Fruit fly (Drosophila melanogaster) whole organism, embryonic: ENCODE results near the gene puf.

Experiments
- Blimp-1 ChIP-seq: fragments of 200-800 bp; sonication (Bioruptor generic); optimal IDR thresholded peaks from 3 replicates; lab custom pipeline; 2018; ENCODE audit warnings: missing biosample characterization, missing genetic modification characterization, mild to moderate bottlenecking, moderate library complexity, missing genetic modification reagents
- CG11093 ChIP-seq: fragments of 200-800 bp; sonication (Bioruptor generic); IDR thresholded peaks from 3 replicates; pipeline ENCODE4 v1.3.6; 2022; ENCODE audit warnings: missing biosample characterization, missing genetic modification characterization
- CG11456 ChIP-seq: fragments of 200-800 bp; sonication (Bioruptor generic); IDR thresholded peaks from 3 replicates; pipeline ENCODE4 v1.3.6; 2022; ENCODE audit warnings: missing biosample characterization, missing genetic modification characterization
- CG13123 ChIP-seq: fragments of 200-800 bp; sonication (Bioruptor generic); optimal IDR thresholded peaks from 2 replicates; lab custom pipeline; 2016; ENCODE audit warnings: missing biosample characterization, missing genetic modification characterization
- CG13296 ChIP-seq: fragments of 200-800 bp; sonication (Bioruptor generic); optimal IDR thresholded peaks from 3 replicates; lab custom pipeline; 2018; ENCODE audit warnings: missing biosample characterization, mild to moderate bottlenecking, missing genetic modification characterization
- CG13424 ChIP-seq: fragments of 200-800 bp; sonication (Bioruptor generic); optimal IDR thresholded peaks from 2 replicates; lab custom pipeline; 2019; ENCODE audit warnings: missing biosample characterization, mild to moderate bottlenecking, missing genetic modification characterization, moderate library complexity
- CG15696 ChIP-seq: fragments of 200-800 bp; sonication (Bioruptor generic); optimal IDR thresholded peaks from 2 replicates; lab custom pipeline; 2019; ENCODE audit warnings: missing biosample characterization, mild to moderate bottlenecking, missing genetic modification characterization, moderate library complexity
- CG1792 ChIP-seq: fragments of 200-800 bp; sonication (Bioruptor generic); optimal IDR thresholded peaks from 2 replicates; lab custom pipeline; 2016; ENCODE audit warnings: missing biosample characterization, missing genetic modification characterization
- CG18764 ChIP-seq: fragments of 200-800 bp; sonication (Bioruptor generic); optimal IDR thresholded peaks from 3 replicates; lab custom pipeline; 2016; ENCODE audit warnings: missing biosample characterization, missing genetic modification characterization
- CG31388 ChIP-seq: fragments of 200-800 bp; sonication (Bioruptor generic); optimal IDR thresholded peaks from 2 replicates; lab custom pipeline; 2016; ENCODE audit warnings: missing biosample characterization, missing genetic modification characterization
- CG31441 ChIP-seq: fragments of 200-800 bp; sonication (Bioruptor generic); IDR thresholded peaks from 2 replicates; pipeline ENCODE4 v1.3.6; 2022; ENCODE audit warnings: missing biosample characterization, missing genetic modification characterization
- CG4424 ChIP-seq: fragments of 200-800 bp; sonication (Bioruptor generic); optimal IDR thresholded peaks from 3 replicates; lab custom pipeline; 2016; ENCODE audit warnings: missing biosample characterization, missing genetic modification characterization
- CG4820 ChIP-seq: fragments of 200-800 bp; sonication (Bioruptor generic); optimal IDR thresholded peaks from 3 replicates; lab custom pipeline; 2016; ENCODE audit warnings: missing biosample characterization, missing genetic modification characterization
- CG4854 ChIP-seq: fragments of 200-800 bp; sonication (Bioruptor generic); optimal IDR thresholded peaks from 2 replicates; lab custom pipeline; 2016; ENCODE audit warnings: missing biosample characterization, missing genetic modification characterization, inconsistent platforms
- CG7987 ChIP-seq: fragments of 200-800 bp; sonication (Bioruptor generic); optimal IDR thresholded peaks from 2 replicates; lab custom pipeline; 2018; ENCODE audit warnings: missing biosample characterization, mild to moderate bottlenecking, missing genetic modification characterization, moderate library complexity
- CG8765 ChIP-seq: fragments of 200-800 bp; sonication (Bioruptor generic); IDR thresholded peaks from 2 replicates; pipeline ENCODE4 v1.3.6; 2022; ENCODE audit warnings: missing biosample characterization, missing genetic modification characterization
- CG9817 ChIP-seq: fragments of 200-800 bp; sonication (Bioruptor generic); optimal IDR thresholded peaks from 2 replicates; lab custom pipeline; 2018; ENCODE audit warnings: missing biosample characterization, mild to moderate bottlenecking, missing genetic modification characterization, moderate library complexity
- CHES-1-like ChIP-seq: fragments of 200-800 bp; sonication (Bioruptor generic); optimal IDR thresholded peaks from 2 replicates; lab custom pipeline; 2016; ENCODE audit warnings: missing biosample characterization, missing genetic modification characterization
- CoRest ChIP-seq: fragments of 200-800 bp; sonication (Bioruptor generic); optimal IDR thresholded peaks from 3 replicates; lab custom pipeline; 2018; ENCODE audit warnings: missing biosample characterization, mild to moderate bottlenecking, missing genetic modification characterization, moderate library complexity
- Dbx ChIP-seq: fragments of 200-800 bp; sonication (Bioruptor generic); IDR thresholded peaks from 3 replicates; pipeline ENCODE4 v1.3.6; 2022; ENCODE audit warnings: missing biosample characterization, missing genetic modification characterization
- Dip2 ChIP-seq: fragments of 200-800 bp; sonication (Bioruptor generic); IDR thresholded peaks from 2 replicates; pipeline ENCODE4 v1.3.6; 2022; ENCODE audit warnings: missing biosample characterization, missing genetic modification characterization
- Dip3 ChIP-seq: fragments of 200-800 bp; sonication (Bioruptor generic); optimal IDR thresholded peaks from 3 replicates; lab custom pipeline; 2016; ENCODE audit warnings: missing biosample characterization, missing genetic modification characterization
- Gsc ChIP-seq: fragments of 200-800 bp; sonication (Bioruptor generic); IDR thresholded peaks from 2 replicates; pipeline ENCODE4 v1.3.6; 2022; ENCODE audit warnings: missing biosample characterization, missing genetic modification characterization
- Hand ChIP-seq: fragments of 200-800 bp; sonication (Bioruptor generic); optimal IDR thresholded peaks from 2 replicates; lab custom pipeline; 2017; ENCODE audit warnings: mild to moderate bottlenecking, missing biosample characterization, missing genetic modification reagents, missing genetic modification characterization
- HmgZ ChIP-seq: fragments of 200-800 bp; sonication (Bioruptor generic); optimal IDR thresholded peaks from 2 replicates; lab custom pipeline; 2018; ENCODE audit warnings: missing biosample characterization, mild to moderate bottlenecking, missing genetic modification characterization
- MBD-R2 ChIP-seq: fragments of 200-800 bp; sonication (Bioruptor generic); IDR thresholded peaks from 2 replicates; pipeline ENCODE4 v1.3.6; 2022; ENCODE audit warnings: missing biosample characterization, missing genetic modification characterization
- Meics ChIP-seq: fragments of 200-800 bp; sonication (Bioruptor generic); optimal IDR thresholded peaks from 2 replicates; lab custom pipeline; 2017; ENCODE audit warnings: missing biosample characterization, mild to moderate bottlenecking, missing genetic modification characterization
- Mes4 ChIP-seq: fragments of 200-800 bp; sonication (Bioruptor generic); optimal IDR thresholded peaks from 2 replicates; lab custom pipeline; 2016; ENCODE audit warnings: missing biosample characterization, missing genetic modification characterization
- NFAT ChIP-seq: fragments of 200-800 bp; sonication (Bioruptor generic); IDR thresholded peaks from 2 replicates; pipeline ENCODE4 v1.3.6; 2022; ENCODE audit warnings: missing biosample characterization, missing genetic modification characterization
- NfI ChIP-seq: fragments of 200-800 bp; sonication (Bioruptor generic); optimal IDR thresholded peaks from 3 replicates; lab custom pipeline; 2018; ENCODE audit warnings: missing biosample characterization, mild to moderate bottlenecking, missing genetic modification characterization, moderate library complexity
- Ptx1 ChIP-seq: fragments of 200-800 bp; sonication (Bioruptor generic); IDR thresholded peaks from 2 replicates; pipeline ENCODE4 v1.3.6; 2022; ENCODE audit warnings: missing biosample characterization, missing genetic modification characterization
- chn ChIP-seq: fragments of 200-800 bp; sonication (Bioruptor generic); optimal IDR thresholded peaks from 2 replicates; lab custom pipeline; 2016; ENCODE audit warnings: missing biosample characterization, missing genetic modification characterization
- dan ChIP-seq: fragments of 200-800 bp; sonication (Bioruptor generic); IDR thresholded peaks from 2 replicates; pipeline ENCODE4 v1.3.6; 2022; ENCODE audit warnings: missing biosample characterization, missing genetic modification characterization
- emc ChIP-seq: fragments of 200-800 bp; sonication (Bioruptor generic); optimal IDR thresholded peaks from 2 replicates; lab custom pipeline; 2016; ENCODE audit warnings: missing biosample characterization, missing genetic modification characterization
- gsb-n ChIP-seq: fragments of 200-800 bp; sonication (Bioruptor generic); optimal IDR thresholded peaks from 3 replicates; lab custom pipeline; 2018; ENCODE audit warnings: missing biosample characterization, mild to moderate bottlenecking, missing genetic modification characterization
- hb ChIP-seq: fragments of 200-800 bp; sonication (Bioruptor generic); IDR thresholded peaks from 3 replicates; pipeline ENCODE4 v1.3.6; 2022; ENCODE audit warnings: missing biosample characterization, missing genetic modification characterization; ENCODE audit not compliant: partially characterized antibody
- kni ChIP-seq: fragments of 200-800 bp; sonication (Bioruptor generic); optimal IDR thresholded peaks from 3 replicates; lab custom pipeline; 2017; ENCODE audit warnings: mild to moderate bottlenecking, missing biosample characterization, missing genetic modification reagents, missing genetic modification characterization
- nerfin-2 ChIP-seq: fragments of 200-800 bp; sonication (Bioruptor generic); IDR thresholded peaks from 2 replicates; pipeline ENCODE4 v1.3.6; 2022; ENCODE audit warnings: missing biosample characterization, missing genetic modification characterization; ENCODE audit not compliant: partially characterized antibody
- oc ChIP-seq: fragments of 200-800 bp; sonication (Bioruptor generic); optimal IDR thresholded peaks from 2 replicates; lab custom pipeline; 2018; ENCODE audit warnings: missing biosample characterization, mild to moderate bottlenecking, missing genetic modification characterization, moderate library complexity
- sc ChIP-seq, 3 experiments: fragments of >200 bp in 2 of 3; fragments of 200-800 bp in 1 of 3; sonication (Bioruptor generic) in 1 of 3; optimal IDR thresholded peaks; 2 replicates in 2 of 3; 3 replicates in 1 of 3; lab custom pipeline; 2017; ENCODE audit warnings: mild to moderate bottlenecking in 1 of 3, missing biosample characterization in 1 of 3, missing genetic modification characterization in 1 of 3, missing genetic modification reagents in 1 of 3
- schlank ChIP-seq: fragments of 200-800 bp; sonication (Bioruptor generic); optimal IDR thresholded peaks from 2 replicates; lab custom pipeline; 2018; ENCODE audit warnings: missing biosample characterization, mild to moderate bottlenecking, missing genetic modification characterization
- sd ChIP-seq: fragments of 200-800 bp; sonication (Bioruptor generic); optimal IDR thresholded peaks from 3 replicates; lab custom pipeline; 2018; ENCODE audit warnings: missing biosample characterization, mild to moderate bottlenecking, missing genetic modification characterization, moderate library complexity
- sna ChIP-seq: fragments of 200-800 bp; sonication (Bioruptor generic); IDR thresholded peaks from 2 replicates; pipeline ENCODE4 v1.3.6; 2022; ENCODE audit warnings: missing biosample characterization, missing genetic modification characterization; ENCODE audit not compliant: partially characterized antibody
- sob ChIP-seq: fragments of 200-800 bp; sonication (Bioruptor generic); IDR thresholded peaks from 2 replicates; pipeline ENCODE4 v1.3.6; 2022; ENCODE audit warnings: missing biosample characterization, missing genetic modification characterization
- stwl ChIP-seq: fragments of 200-800 bp; sonication (Bioruptor generic); optimal IDR thresholded peaks from 3 replicates; lab custom pipeline; 2018; ENCODE audit warnings: missing biosample characterization, mild to moderate bottlenecking, missing genetic modification characterization, moderate library complexity
- sug ChIP-seq: fragments of 200-800 bp; optimal IDR thresholded peaks from 2 replicates; lab custom pipeline; 2019; ENCODE audit warnings: missing biosample characterization, mild to moderate bottlenecking, missing genetic modification characterization, moderate library complexity
- unc-4 ChIP-seq: fragments of 200-800 bp; sonication (Bioruptor generic); IDR thresholded peaks from 2 replicates; pipeline ENCODE4 v1.3.6; 2022; ENCODE audit warnings: missing biosample characterization, missing genetic modification characterization; ENCODE audit not compliant: partially characterized antibody
- usp ChIP-seq: fragments of >200 bp; optimal IDR thresholded peaks from 2 replicates; lab custom pipeline; 2017; ENCODE audit warnings: missing biosample characterization, missing genetic modification characterization
- zen2 ChIP-seq: fragments of 200-800 bp; sonication (Bioruptor generic); IDR thresholded peaks from 3 replicates; pipeline ENCODE4 v1.3.6; 2022; ENCODE audit warnings: missing biosample characterization, missing genetic modification characterization; ENCODE audit not compliant: partially characterized antibody
- zfh2 ChIP-seq: fragments of 200-800 bp; sonication (Bioruptor generic); optimal IDR thresholded peaks from 2 replicates; lab custom pipeline; 2016; ENCODE audit warnings: missing biosample characterization, missing genetic modification characterization

puf gene

dm6 chr3R:24667538-24668207 lies 17.8 kb upstream of the puf start (continued):
- peak; percentile 14 for TF ChIP-seq sug (tag; lab: Kevin White, UChicago)
- TF ChIP-seq kni (GFP tag; lab: Kevin White, UChicago) = no peak
- no peak for TF ChIP-seq CG4854
- no peak for TF ChIP-seq hb (GFP tag; lab: Robert Waterston, UW)
- no peak for TF ChIP-seq zen2
- TF ChIP-seq CG11456 (GFP tag; lab: Robert Waterston, UW) = no peak
- TF ChIP-seq sna (GFP tag; lab: Robert Waterston, UW) = no peak
- no peak for TF ChIP-seq CG13123 (GFP tag; lab: Kevin White, UChicago)
- TF ChIP-seq CG15696 (tag; lab: Kevin White, UChicago) = no peak
- no peak for TF ChIP-seq CG18764 (GFP tag; lab: Kevin White, UChicago)
- TF ChIP-seq MBD-R2 (GFP tag; lab: Robert Waterston, UW) = no peak
- TF ChIP-seq CG4424 (GFP tag; lab: Kevin White, UChicago) = no peak
- no peak for TF ChIP-seq emc (GFP tag; lab: Kevin White, UChicago)
- TF ChIP-seq usp (GFP tag; lab: Kevin White, UChicago) = no peak
- no peak for TF ChIP-seq zfh2
- TF ChIP-seq gsb-n (tag; lab: Kevin White, UChicago) = no peak
- TF ChIP-seq Dip2 (GFP tag; lab: Robert Waterston, UW) = no peak
- TF ChIP-seq CoRest (tag; lab: Kevin White, UChicago) = peak; percentile 24
- no peak for TF ChIP-seq Hand (GFP tag; lab: Kevin White, UChicago)
- peak; percentile 16 for TF ChIP-seq CG13424 (tag; lab: Kevin White, UChicago)
- no peak for TF ChIP-seq Blimp-1 (GFP tag; lab: Kevin White, UChicago)
- TF ChIP-seq CG31441 (GFP tag; lab: Robert Waterston, UW) = no peak
- TF ChIP-seq sob = 0 out of 2 replicates have a peak, but pooled peaks have one; percentile 10
- no peak for TF ChIP-seq CHES-1-like
- no peak for TF ChIP-seq schlank
- no peak for TF ChIP-seq CG4820 (GFP tag; lab: Kevin White, UChicago)
- no peak for TF ChIP-seq CG11093 (GFP tag; lab: Robert Waterston, UW)
- peak; percentile 60 for TF ChIP-seq Meics (GFP tag; lab: Kevin White, UChicago)
- TF ChIP-seq dan (GFP tag; lab: Robert Waterston, UW) = no peak
- TF ChIP-seq CG31388 (GFP tag; lab: Kevin White, UChicago) = no peak
- no peak for TF ChIP-seq stwl (tag; lab: Kevin White, UChicago)
- no peak for TF ChIP-seq sd (tag; lab: Kevin White, UChicago)
- no peak for TF ChIP-seq sc (optimal IDR thresholded peaks at IDR 0.05; lab: Kevin White, UChicago)
- TF ChIP-seq sc (GFP tag; optimal IDR thresholded peaks at IDR 0.05; lab: Kevin White, UChicago) = no peak
- TF ChIP-seq Dbx = no peak
- TF ChIP-seq Ptx1 (GFP tag; lab: Robert Waterston, UW) = no peak
- TF ChIP-seq Gsc (GFP tag; lab: Robert Waterston, UW) = no peak
- TF ChIP-seq Mes4 (GFP tag; lab: Kevin White, UChicago) = no peak
- TF ChIP-seq nerfin-2 (GFP tag; lab: Robert Waterston, UW) = no peak
- TF ChIP-seq CG8765 (GFP tag; lab: Robert Waterston, UW) = no peak
- TF ChIP-seq CG1792 (GFP tag; lab: Kevin White, UChicago) = no peak
- no peak for TF ChIP-seq CG7987 (GFP tag; lab: Kevin White, UChicago)
- TF ChIP-seq unc-4 (GFP tag; lab: Robert Waterston, UW) = no peak
- TF ChIP-seq NfI (GFP tag; lab: Kevin White, UChicago) = no peak
- no peak for TF ChIP-seq NFAT (GFP tag; lab: Robert Waterston, UW)
- no peak for TF ChIP-seq CG13296 (GFP tag; lab: Kevin White, UChicago)
- TF ChIP-seq Dip3 = no peak
- no peak for TF ChIP-seq CG9817 (tag; lab: Kevin White, UChicago)
- no peak for TF ChIP-seq chn (GFP tag; lab: Kevin White, UChicago)
- no peak for TF ChIP-seq HmgZ (tag; lab: Kevin White, UChicago)
- TF ChIP-seq oc (tag; lab: Kevin White, UChicago) = no peak
